Fruit fly (Drosophila melanogaster): ENCODE measurements around the gene Hsp22.

The Hsp22 gene

dm6 chr3L:9373374-9374004 is 758 bp downstream of the Hsp22 start:
- peak; percentile 36 for TF ChIP-seq dmrt93B (GFP tag; optimal IDR thresholded peaks at IDR 0.05)
- no peak for TF ChIP-seq Hr78 (GFP tag; optimal IDR thresholded peaks at IDR 0.05)
- peak; percentile 63 for TF ChIP-seq Hnf4 (GFP tag; optimal IDR thresholded peaks at IDR 0.05)
- peak; percentile 82 for TF ChIP-seq rgr (GFP tag; optimal IDR thresholded peaks at IDR 0.05)
- TF ChIP-seq GATAd (GFP tag; optimal IDR thresholded peaks at IDR 0.05), result no peak
- TF ChIP-seq foxo (GFP tag; optimal IDR thresholded peaks at IDR 0.05), result peak in 1 of 2 experiments; percentile 83
- peak; percentile 40 for TF ChIP-seq br (GFP tag; optimal IDR thresholded peaks at IDR 0.05)
- TF ChIP-seq CrebA (GFP tag; optimal IDR thresholded peaks at IDR 0.05; ENCODE audit: borderline replicate concordance), result no peak
- TF ChIP-seq N (GFP tag; optimal IDR thresholded peaks at IDR 0.05), result no peak
- no peak for TF ChIP-seq usp (GFP tag; optimal IDR thresholded peaks at IDR 0.05)
- TF ChIP-seq Mio (GFP tag; optimal IDR thresholded peaks at IDR 0.05), result no peak
- TF ChIP-seq CG9705 (GFP tag; optimal IDR thresholded peaks at IDR 0.05), result peak; percentile 51
- peak; percentile 50 for TF ChIP-seq ey (GFP tag; optimal IDR thresholded peaks at IDR 0.05)
- TF ChIP-seq tai (GFP tag; optimal IDR thresholded peaks at IDR 0.05), result no peak
- peak; percentile 47 for TF ChIP-seq psq (GFP tag; optimal IDR thresholded peaks at IDR 0.05)
- TF ChIP-seq Sp1 (GFP tag; optimal IDR thresholded peaks at IDR 0.05), result peak; percentile 80
- TF ChIP-seq jim (GFP tag; optimal IDR thresholded peaks at IDR 0.05), result no peak
- no peak for TF ChIP-seq Rel (GFP tag; optimal IDR thresholded peaks at IDR 0.05)
- TF ChIP-seq Rel (tag; optimal IDR thresholded peaks at IDR 0.05), result peak; percentile 21
- TF ChIP-seq Dif (GFP tag; optimal IDR thresholded peaks at IDR 0.05; ENCODE audit: partially characterized antibody), result peak; percentile 96
- TF ChIP-seq Abd-B (GFP tag; optimal IDR thresholded peaks at IDR 0.05), result no peak
- TF ChIP-seq Hr83 (GFP tag; optimal IDR thresholded peaks at IDR 0.05; ENCODE audit: poor library complexity, severe bottlenecking), result peak; percentile 75
- TF ChIP-seq fru (GFP tag; optimal IDR thresholded peaks at IDR 0.05), result peak; percentile 68
- TF ChIP-seq sv (GFP tag; optimal IDR thresholded peaks at IDR 0.05), result peak; percentile 53
- TF ChIP-seq h (GFP tag; optimal IDR thresholded peaks at IDR 0.05), result peak; percentile 77
- peak; percentile 87 to 90 for TF ChIP-seq dl (GFP tag; optimal IDR thresholded peaks at IDR 0.05; ENCODE audit: insufficient read depth in 1 of 2, partially characterized antibody in 2 of 2)
- no peak for TF ChIP-seq dsf (GFP tag; optimal IDR thresholded peaks at IDR 0.05; ENCODE audit: borderline replicate concordance)
- TF ChIP-seq CG32264 (GFP tag; optimal IDR thresholded peaks at IDR 0.05), result no peak
- TF ChIP-seq HLH106 (tag; optimal IDR thresholded peaks at IDR 0.05), result peak; percentile 47
- TF ChIP-seq Jra (GFP tag; optimal IDR thresholded peaks at IDR 0.05), result peak; percentile 37
- TF ChIP-seq Myc (optimal IDR thresholded peaks at IDR 0.05), result no peak
- TF ChIP-seq sage (GFP tag; optimal IDR thresholded peaks at IDR 0.05), result peak; percentile 57
- TF ChIP-seq pan (optimal IDR thresholded peaks at IDR 0.05), result no peak
- TF ChIP-seq Vsx2 (GFP tag; optimal IDR thresholded peaks at IDR 0.05; ENCODE audit: partially characterized antibody), result no peak
- peak; percentile 63 for TF ChIP-seq brk (GFP tag; optimal IDR thresholded peaks at IDR 0.05)
- TF ChIP-seq woc (GFP tag; optimal IDR thresholded peaks at IDR 0.05), result peak; percentile 1
- no peak for TF ChIP-seq Dfd (GFP tag; optimal IDR thresholded peaks at IDR 0.05)
- no peak for TF ChIP-seq lola (GFP tag; optimal IDR thresholded peaks at IDR 0.05)
- peak; percentile 72 for TF ChIP-seq OdsH (GFP tag; optimal IDR thresholded peaks at IDR 0.05)

- TF ChIP-seq OdsH (GFP tag; optimal IDR thresholded peaks at IDR 0.05) (no peak), CG9705 (GFP tag; optimal IDR thresholded peaks at IDR 0.05) (no peak), Jra (GFP tag; optimal IDR thresholded peaks at IDR 0.05) (no peak)
These were observed 2.4 kb downstream of the Hsp22 start, which contains the start of gene CG4461 for dm6 chr3L:9375130-9375529. TSS of gene CG4461 (plus strand) at chr3L:9375430.

- TF ChIP-seq usp (GFP tag; optimal IDR thresholded peaks at IDR 0.05) (no peak), woc (GFP tag; optimal IDR thresholded peaks at IDR 0.05) (no peak), h (GFP tag; optimal IDR thresholded peaks at IDR 0.05) (no peak), dsf (GFP tag; optimal IDR thresholded peaks at IDR 0.05; ENCODE audit: borderline replicate concordance) (no peak), CrebA (GFP tag; optimal IDR thresholded peaks at IDR 0.05; ENCODE audit: borderline replicate concordance) (no peak), rgr (GFP tag; optimal IDR thresholded peaks at IDR 0.05) (no peak), Jra (GFP tag; optimal IDR thresholded peaks at IDR 0.05) (no peak), fru (GFP tag; optimal IDR thresholded peaks at IDR 0.05) (no peak), dmrt93B (GFP tag; optimal IDR thresholded peaks at IDR 0.05) (no peak), ey (GFP tag; optimal IDR thresholded peaks at IDR 0.05) (no peak), br (GFP tag; optimal IDR thresholded peaks at IDR 0.05) (no peak), N (GFP tag; optimal IDR thresholded peaks at IDR 0.05) (no peak)
These were observed 3.8 kb downstream of the Hsp22 start for dm6 chr3L:9376573-9376972.

Data from whole organism, wandering third instar larva.